Fruit fly (Drosophila melanogaster) whole organism, prepupa: ENCODE measurements around the gene rasp.
A peak's percentile ranks its signal among the peaks of the same experiment; 100 is the strongest.

Source experiments
- Blimp-1 ChIP-seq: fragments of 200-800 bp; sonication (Bioruptor generic); optimal IDR thresholded peaks from 3 replicates; lab custom pipeline; 2017; ENCODE audit warnings: missing biosample characterization, missing genetic modification characterization, mild to moderate bottlenecking, moderate library complexity, missing genetic modification reagents
- CG11294 ChIP-seq: fragments of 200-800 bp; sonication (Bioruptor generic); IDR thresholded peaks from 2 replicates; pipeline ENCODE4 v1.3.6; 2022; ENCODE audit warnings: missing biosample characterization, missing genetic modification characterization
- CG11762 ChIP-seq: fragments of 200-800 bp; sonication (Bioruptor generic); optimal IDR thresholded peaks from 3 replicates; lab custom pipeline; 2016; ENCODE audit warnings: missing biosample characterization, missing genetic modification characterization; ENCODE audit not compliant: insufficient read depth
- CG11902 ChIP-seq: fragments of 200-800 bp; sonication (Bioruptor generic); optimal IDR thresholded peaks from 3 replicates; lab custom pipeline; 2016; ENCODE audit warnings: missing biosample characterization, missing genetic modification characterization
- CG1621 ChIP-seq: fragments of 200-800 bp; sonication (Bioruptor generic); optimal IDR thresholded peaks from 3 replicates; lab custom pipeline; 2018; ENCODE audit warnings: missing biosample characterization, mild to moderate bottlenecking, missing genetic modification characterization
- CG16779 ChIP-seq: fragments of 200-800 bp; sonication (Bioruptor generic); optimal IDR thresholded peaks from 3 replicates; lab custom pipeline; 2017; ENCODE audit warnings: missing biosample characterization, mild to moderate bottlenecking, missing genetic modification characterization
- CG3032 ChIP-seq: fragments of 200-800 bp; optimal IDR thresholded peaks from 2 replicates; lab custom pipeline; 2019; ENCODE audit warnings: missing biosample characterization, mild to moderate bottlenecking, missing genetic modification characterization, moderate library complexity
- CG3919 ChIP-seq: fragments of 200-800 bp; sonication (Bioruptor generic); optimal IDR thresholded peaks from 3 replicates; lab custom pipeline; 2016; ENCODE audit warnings: missing biosample characterization, missing genetic modification characterization
- CG6163 ChIP-seq: fragments of 200-800 bp; sonication (Bioruptor generic); IDR thresholded peaks from 3 replicates; pipeline ENCODE4 v1.3.6; 2022; ENCODE audit warnings: missing biosample characterization, missing genetic modification characterization
- CG6276 ChIP-seq: fragments of 200-800 bp; sonication (Bioruptor generic); optimal IDR thresholded peaks from 2 replicates; lab custom pipeline; 2017; ENCODE audit warnings: missing biosample characterization, mild to moderate bottlenecking, missing genetic modification characterization
- CG6792 ChIP-seq: fragments of 200-800 bp; sonication (Bioruptor generic); optimal IDR thresholded peaks from 3 replicates; lab custom pipeline; 2016; ENCODE audit warnings: missing biosample characterization, missing genetic modification characterization
- CG6808 ChIP-seq: fragments of 200-800 bp; sonication (Bioruptor generic); optimal IDR thresholded peaks from 3 replicates; lab custom pipeline; 2017; ENCODE audit warnings: missing biosample characterization, missing genetic modification characterization, mild to moderate bottlenecking, moderate library complexity, missing genetic modification reagents
- CG7368 ChIP-seq: fragments of 200-800 bp; sonication (Bioruptor generic); optimal IDR thresholded peaks from 3 replicates; lab custom pipeline; 2016; ENCODE audit warnings: missing biosample characterization, missing genetic modification characterization
- CG8119 ChIP-seq: fragments of 200-800 bp; sonication (Bioruptor generic); IDR thresholded peaks from 3 replicates; pipeline ENCODE4 v1.3.6; 2022; ENCODE audit warnings: missing biosample characterization, missing genetic modification characterization
- CG8319 ChIP-seq: fragments of 200-800 bp; sonication (Bioruptor generic); optimal IDR thresholded peaks from 3 replicates; lab custom pipeline; 2016; ENCODE audit warnings: missing biosample characterization, missing genetic modification characterization
- CG8632 ChIP-seq: fragments of 200-800 bp; sonication (Bioruptor generic); optimal IDR thresholded peaks from 3 replicates; lab custom pipeline; 2016; ENCODE audit warnings: missing biosample characterization, missing genetic modification characterization
- CG9139 ChIP-seq: fragments of 200-800 bp; sonication (Bioruptor generic); optimal IDR thresholded peaks from 3 replicates; lab custom pipeline; 2017; ENCODE audit warnings: missing biosample characterization, mild to moderate bottlenecking, missing genetic modification characterization
- Eip75B ChIP-seq: fragments of 200-800 bp; sonication (Bioruptor generic); optimal IDR thresholded peaks from 3 replicates; lab custom pipeline; 2016; ENCODE audit warnings: missing biosample characterization, missing genetic modification characterization
- Eip93F ChIP-seq: fragments of 200-800 bp; sonication (Bioruptor generic); optimal IDR thresholded peaks from 2 replicates; lab custom pipeline; 2016; ENCODE audit warnings: missing biosample characterization, mild to moderate bottlenecking, missing genetic modification characterization
- Ets96B ChIP-seq: fragments of 200-800 bp; optimal IDR thresholded peaks from 2 replicates; lab custom pipeline; 2019; ENCODE audit warnings: missing biosample characterization, mild to moderate bottlenecking, missing genetic modification characterization, moderate library complexity
- Gug ChIP-seq: fragments of 200-800 bp; sonication (Bioruptor generic); IDR thresholded peaks from 2 replicates; pipeline ENCODE4 v1.3.6; 2022; ENCODE audit warnings: missing biosample characterization, missing genetic modification characterization
- Hr38 ChIP-seq: sonication (Bioruptor generic); optimal IDR thresholded peaks from 2 replicates; lab custom pipeline; 2016; ENCODE audit warnings: missing biosample characterization, missing genetic modification characterization
- Hr39 ChIP-seq: fragments of 200-800 bp; sonication (Bioruptor generic); optimal IDR thresholded peaks from 2 replicates; lab custom pipeline; 2016; ENCODE audit warnings: missing biosample characterization, missing genetic modification characterization
- Hr4 ChIP-seq: fragments of 200-800 bp; sonication (Bioruptor generic); optimal IDR thresholded peaks from 3 replicates; lab custom pipeline; 2016; ENCODE audit warnings: missing biosample characterization, missing genetic modification characterization
- Lpt ChIP-seq: fragments of 200-800 bp; sonication (Bioruptor generic); optimal IDR thresholded peaks from 3 replicates; lab custom pipeline; 2016; ENCODE audit warnings: missing biosample characterization, missing genetic modification characterization
- Met ChIP-seq: fragments of 200-800 bp; sonication (Bioruptor generic); optimal IDR thresholded peaks from 3 replicates; lab custom pipeline; 2016; ENCODE audit warnings: missing biosample characterization, missing genetic modification characterization
- OdsH ChIP-seq: fragments of 200-800 bp; sonication (Bioruptor generic); optimal IDR thresholded peaks from 3 replicates; lab custom pipeline; 2016; ENCODE audit warnings: missing biosample characterization, missing genetic modification characterization
- Sox14 ChIP-seq: fragments of 200-800 bp; sonication (Bioruptor generic); optimal IDR thresholded peaks from 3 replicates; lab custom pipeline; 2016; ENCODE audit warnings: missing biosample characterization, missing genetic modification characterization
- Sox15 ChIP-seq: fragments of 200-800 bp; sonication (Bioruptor generic); optimal IDR thresholded peaks from 3 replicates; lab custom pipeline; 2016; ENCODE audit warnings: missing biosample characterization, missing genetic modification characterization
- cyc ChIP-seq: fragments of 200-800 bp; sonication (Bioruptor generic); optimal IDR thresholded peaks from 3 replicates; lab custom pipeline; 2016; ENCODE audit warnings: missing biosample characterization, missing genetic modification characterization
- dac ChIP-seq: fragments of 200-800 bp; sonication (Bioruptor generic); optimal IDR thresholded peaks from 2 replicates; lab custom pipeline; 2017; ENCODE audit warnings: missing biosample characterization, mild to moderate bottlenecking, missing genetic modification characterization
- dsx ChIP-seq: fragments of 200-800 bp; optimal IDR thresholded peaks from 3 replicates; lab custom pipeline; 2019; ENCODE audit warnings: missing biosample characterization, mild to moderate bottlenecking, missing genetic modification characterization, moderate library complexity; ENCODE audit not compliant: poor library complexity, severe bottlenecking
- eg ChIP-seq: fragments of 200-800 bp; sonication (Bioruptor generic); IDR thresholded peaks from 3 replicates; pipeline ENCODE4 v1.3.6; 2022; ENCODE audit warnings: missing biosample characterization, missing genetic modification characterization
- esn ChIP-seq: fragments of 200-800 bp; sonication (Bioruptor generic); optimal IDR thresholded peaks from 2 replicates; lab custom pipeline; 2016; ENCODE audit warnings: missing biosample characterization, mild to moderate bottlenecking, missing genetic modification characterization, moderate library complexity
- fd59A ChIP-seq: fragments of 200-800 bp; sonication (Bioruptor generic); optimal IDR thresholded peaks from 2 replicates; lab custom pipeline; 2017; ENCODE audit warnings: missing biosample characterization, mild to moderate bottlenecking, missing genetic modification characterization, missing genetic modification reagents
- fd85E ChIP-seq: fragments of 200-800 bp; sonication (Bioruptor generic); optimal IDR thresholded peaks from 3 replicates; lab custom pipeline; 2016; ENCODE audit warnings: missing biosample characterization, missing genetic modification characterization
- fkh ChIP-seq: fragments of 200-800 bp; sonication (Bioruptor generic); optimal IDR thresholded peaks from 3 replicates; lab custom pipeline; 2017; ENCODE audit warnings: missing biosample characterization, mild to moderate bottlenecking, missing genetic modification characterization, moderate library complexity
- lz ChIP-seq: fragments of 200-800 bp; sonication (Bioruptor generic); optimal IDR thresholded peaks from 3 replicates; lab custom pipeline; 2016; ENCODE audit warnings: missing biosample characterization, missing genetic modification characterization
- pdm3 ChIP-seq: fragments of 200-800 bp; sonication (Bioruptor generic); optimal IDR thresholded peaks from 3 replicates; lab custom pipeline; 2016; ENCODE audit warnings: missing biosample characterization, missing genetic modification characterization
- salr ChIP-seq, 2 experiments: fragments of 200-800 bp; sonication (Bioruptor generic); optimal IDR thresholded peaks; 3 replicates each; lab custom pipeline; 2016 to 2018; ENCODE audit warnings: missing biosample characterization in 2 of 2, missing genetic modification characterization in 2 of 2, mild to moderate bottlenecking in 1 of 2
- spab ChIP-seq: fragments of 200-800 bp; sonication (Bioruptor generic); optimal IDR thresholded peaks from 2 replicates; lab custom pipeline; 2017; ENCODE audit warnings: missing biosample characterization, mild to moderate bottlenecking, missing genetic modification characterization, missing genetic modification reagents
- svp ChIP-seq: fragments of 200-800 bp; sonication (Bioruptor generic); peaks from one replicate; lab custom pipeline; 2016; ENCODE audit warnings: missing biosample characterization, missing genetic modification characterization
- topi ChIP-seq: fragments of 200-800 bp; sonication (Bioruptor generic); optimal IDR thresholded peaks from 3 replicates; lab custom pipeline; 2016; ENCODE audit warnings: missing biosample characterization, missing genetic modification characterization
- vri ChIP-seq: fragments of 200-800 bp; sonication (Bioruptor generic); optimal IDR thresholded peaks from 3 replicates; lab custom pipeline; 2016; ENCODE audit warnings: missing biosample characterization, mild to moderate bottlenecking, missing genetic modification characterization

rasp gene

DNA sequence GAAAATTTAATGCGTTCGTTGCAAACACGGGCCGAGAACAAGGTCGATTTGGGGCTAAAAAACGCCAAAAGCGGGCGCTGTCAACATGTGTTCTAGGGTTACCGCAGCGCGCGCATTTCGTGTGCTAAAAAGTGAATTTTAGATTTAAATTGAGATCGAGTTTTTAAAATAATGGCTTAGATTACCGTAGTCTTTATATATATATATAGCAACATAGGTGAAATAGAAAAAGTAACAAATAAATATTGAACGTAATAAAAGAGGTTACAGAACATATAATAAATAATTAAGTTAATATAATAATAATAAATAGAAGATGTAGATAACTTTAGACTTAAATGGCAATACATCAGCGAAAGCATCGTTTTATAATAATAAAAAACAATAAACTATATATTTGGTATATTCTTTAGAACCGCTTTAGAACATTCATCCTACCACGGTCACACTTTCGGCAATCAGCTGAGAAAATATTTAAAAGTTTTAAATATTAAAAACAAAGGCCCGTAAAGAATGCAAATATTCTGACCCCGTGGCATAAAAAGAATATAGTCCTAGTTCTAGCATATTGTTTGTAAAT lies 18.5 kb upstream of the rasp start, which contains the start of the genes CG11537 and Alg2 (continued):
- TF ChIP-seq Hr38 (GFP tag; lab: Kevin White, UChicago) (no peak), Hr4 (no peak), vri (GFP tag; lab: Kevin White, UChicago) (peak; percentile 16), fd59A (GFP tag; lab: Kevin White, UChicago) (no peak), lz (GFP tag; lab: Kevin White, UChicago) (no peak), esn (GFP tag; lab: Kevin White, UChicago) (peak; percentile 24), CG8119 (GFP tag; lab: Robert Waterston, UW) (no peak), salr (GFP tag; optimal IDR thresholded peaks at IDR 0.05; lab: Kevin White, UChicago) (peak in 1 of 2 experiments; percentile 7), pdm3 (GFP tag; lab: Kevin White, UChicago) (no peak), spab (GFP tag; lab: Kevin White, UChicago) (no peak), CG8319 (GFP tag; lab: Kevin White, UChicago) (no peak), dsx (no peak), svp (GFP tag; lab: Kevin White, UChicago) (peak; percentile 64)

DNA sequence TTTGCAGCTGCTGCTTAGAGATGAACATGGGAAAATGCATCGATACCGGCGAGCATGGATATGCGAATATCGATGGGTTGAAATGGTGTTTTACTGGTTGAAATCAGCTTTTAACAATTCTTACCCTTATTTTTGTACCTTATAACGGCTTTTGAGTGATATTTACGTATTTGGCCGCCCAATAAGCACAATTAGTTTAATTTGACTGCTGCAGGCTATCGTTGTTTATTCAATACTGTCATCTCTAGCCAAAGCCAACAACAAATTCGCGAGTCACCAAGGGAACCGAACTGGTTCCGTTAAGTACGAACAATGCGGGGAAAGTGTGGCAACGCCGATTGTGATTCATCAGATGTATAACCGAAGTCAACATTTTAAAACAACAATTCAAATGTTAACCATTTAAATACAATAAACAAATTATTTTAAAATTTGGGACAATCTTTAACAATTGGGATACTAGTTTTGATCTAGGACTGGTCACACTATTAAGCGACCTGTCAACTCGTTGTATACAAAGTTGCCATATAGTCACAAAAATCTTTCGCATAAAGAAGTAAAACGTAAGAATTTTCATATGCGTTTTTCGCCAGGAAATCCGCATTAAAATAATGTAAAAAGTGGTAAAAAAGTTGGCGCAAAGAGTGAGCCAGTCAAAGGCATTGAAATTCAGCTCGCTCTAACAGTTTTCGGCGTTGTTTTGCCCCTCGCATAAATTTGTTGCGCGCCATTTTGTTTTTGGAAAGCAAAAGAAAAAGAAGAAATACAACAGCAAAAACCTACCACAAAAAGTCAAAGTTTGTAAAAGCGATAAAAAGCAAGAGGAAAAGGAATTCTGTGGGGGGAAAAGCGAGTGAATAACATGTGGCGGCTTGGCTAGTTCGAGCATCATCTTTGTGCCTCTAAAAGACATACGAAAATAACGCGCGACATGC lies 13.6 kb upstream of the rasp start, which contains the start of the genes Usp5 and BtbVII:
TSS of gene Usp5 (minus strand) at position 234 of the 935 bp plus-strand sequence.
TSS of gene BtbVII (plus strand) at position 522 of the 935 bp plus-strand sequence.
- TF ChIP-seq Eip75B (GFP tag; lab: Kevin White, UChicago) (peak; percentile 62), spab (GFP tag; lab: Kevin White, UChicago) (peak; percentile 6), CG1621 (tag; lab: Kevin White, UChicago) (peak; percentile 18), Met (GFP tag; lab: Kevin White, UChicago) (peak; percentile 68), CG8632 (no peak), OdsH (no peak), lz (GFP tag; lab: Kevin White, UChicago) (peak; percentile 79), CG6808 (GFP tag; lab: Kevin White, UChicago) (peak; percentile 55), Lpt (GFP tag; lab: Kevin White, UChicago) (no peak), Gug (GFP tag; lab: Robert Waterston, UW) (peak; percentile 53), topi (GFP tag; lab: Kevin White, UChicago) (peak; percentile 49), eg (GFP tag; lab: Robert Waterston, UW) (0 out of 3 replicates have a peak, but pooled peaks have one; percentile 10), Sox14 (GFP tag; lab: Kevin White, UChicago) (peak; percentile 60), Hr4 (no peak), CG11762 (GFP tag; lab: Kevin White, UChicago) (no peak), CG8119 (GFP tag; lab: Robert Waterston, UW) (peak; percentile 36; the same call in 1 of the 3 replicates), CG6163 (GFP tag; lab: Robert Waterston, UW) (no peak), Hr39 (GFP tag; lab: Kevin White, UChicago) (no peak), Ets96B (tag; lab: Kevin White, UChicago) (peak; percentile 31), svp (GFP tag; lab: Kevin White, UChicago) (peak; percentile 81), vri (GFP tag; lab: Kevin White, UChicago) (peak; percentile 19), CG7368 (GFP tag; lab: Kevin White, UChicago) (no peak), fd85E (no peak), Sox15 (GFP tag; lab: Kevin White, UChicago) (peak; percentile 6), CG3919 (GFP tag; lab: Kevin White, UChicago) (peak; percentile 43), fkh (peak; percentile 94), dac (no peak), CG6276 (GFP tag; lab: Kevin White, UChicago) (no peak), pdm3 (GFP tag; lab: Kevin White, UChicago) (no peak), cyc (GFP tag; lab: Kevin White, UChicago) (peak; percentile 31), CG16779 (peak; percentile 17), salr (GFP tag; optimal IDR thresholded peaks at IDR 0.05; lab: Kevin White, UChicago) (peak in 1 of 2 experiments; percentile 12), CG11294 (GFP tag; lab: Robert Waterston, UW) (no peak; the same call in 1 of the 2 replicates), Blimp-1 (GFP tag; lab: Kevin White, UChicago) (no peak), CG3032 (tag; lab: Kevin White, UChicago) (peak; percentile 39), Eip93F (GFP tag; lab: Kevin White, UChicago) (no peak), esn (GFP tag; lab: Kevin White, UChicago) (peak; percentile 72), CG9139 (GFP tag; lab: Kevin White, UChicago) (no peak), dsx (peak; percentile 17), fd59A (GFP tag; lab: Kevin White, UChicago) (peak; percentile 20), CG8319 (GFP tag; lab: Kevin White, UChicago) (no peak), CG11902 (GFP tag; lab: Kevin White, UChicago) (no peak), CG6792 (GFP tag; lab: Kevin White, UChicago) (peak; percentile 48)
